Worm (Caenorhabditis elegans) whole organism, L4/young adult: ENCODE measurements around the gene F42A10.5.

Source experiments
- W03F9.2 ChIP-seq: fragments of 150-350 bp; optimal IDR thresholded peaks from 2 replicates; lab custom pipeline; 2014; ENCODE audit warnings: missing biosample characterization, missing genetic modification characterization
- dao-5 ChIP-seq: sonication (generic microtip); optimal IDR thresholded peaks from 2 replicates; lab custom pipeline; 2016; ENCODE audit warnings: missing genotype, missing genetic modification characterization, moderate library complexity, missing compliant biosample characterization
- him-1 ChIP-seq: sonication (generic microtip); optimal IDR thresholded peaks from 2 replicates; lab custom pipeline; 2016; ENCODE audit warnings: missing genotype, missing genetic modification reagents, missing genetic modification characterization, missing compliant biosample characterization

F42A10.5 gene

DNA sequence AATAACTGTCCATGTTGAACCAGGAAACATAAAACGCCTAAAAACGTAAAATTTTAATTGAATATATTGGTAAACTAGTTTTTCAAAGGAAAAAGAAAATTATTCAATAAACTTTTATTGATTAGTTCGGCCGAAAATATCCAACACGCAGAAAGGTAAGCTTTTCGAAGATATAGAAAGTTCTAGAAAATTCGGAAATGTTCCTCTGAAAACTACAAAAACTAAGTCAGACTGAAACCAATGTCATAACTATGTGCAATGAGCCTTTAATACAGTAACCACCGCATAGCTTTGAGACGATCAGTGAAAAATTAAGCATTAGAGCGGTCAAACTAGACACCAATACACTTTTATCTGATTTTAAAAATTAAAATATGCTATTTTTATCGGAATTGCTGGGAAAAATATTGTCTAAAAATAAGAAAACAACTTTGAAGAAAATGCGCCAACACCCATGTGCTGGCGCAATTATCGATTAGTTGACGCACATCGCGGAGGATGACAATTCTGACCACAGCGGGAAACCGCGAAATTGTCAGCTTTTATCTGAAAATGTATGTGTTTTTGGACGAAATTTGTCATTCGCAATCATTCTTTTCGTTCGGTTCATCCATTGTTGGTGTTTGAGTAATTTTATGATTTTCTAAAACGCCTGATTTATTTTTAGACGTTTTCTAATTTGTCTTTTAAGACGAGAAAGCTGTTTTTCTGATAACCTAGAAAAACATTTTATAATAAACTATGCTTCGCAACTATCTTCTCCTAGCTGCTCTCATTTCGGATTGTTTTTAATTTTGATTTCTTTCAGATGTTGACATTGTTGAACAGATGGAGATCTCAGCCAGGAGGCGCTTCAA, 25.3 kb upstream of the F42A10.5 start, which contains the start of the genes C23G10.7 and rpn-2:
Gene C23G10.7, minus strand, starts transcription at position 37 of the 857 bp plus-strand sequence.
Gene rpn-2, plus strand, starts transcription at position 807 of the 857 bp plus-strand sequence.
- no peak for TF ChIP-seq dao-5 (tag; lab: Kevin White, UChicago)
- TF ChIP-seq W03F9.2 (tag; lab: Kevin White, UChicago) = peak; percentile 78

DNA sequence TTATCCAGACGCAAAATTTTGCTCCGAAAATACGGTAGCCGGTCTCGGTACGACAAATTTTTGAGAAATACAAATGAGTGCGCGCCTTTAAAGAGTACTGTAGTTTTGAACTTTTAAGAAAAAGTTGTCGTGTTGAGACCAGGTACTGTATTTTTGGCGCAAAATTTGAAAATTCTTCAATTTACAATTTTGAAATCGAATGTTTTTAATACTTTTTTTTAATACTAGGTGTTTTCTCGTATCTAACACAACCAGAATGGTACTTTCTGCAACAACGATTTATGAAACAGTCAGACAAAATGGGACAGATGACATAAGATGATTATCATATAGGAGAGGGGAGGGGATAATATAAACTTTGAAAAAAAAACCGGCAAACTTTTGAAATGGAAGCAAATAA, 22.4 kb upstream of the F42A10.5 start:
- TF ChIP-seq dao-5 (tag; lab: Kevin White, UChicago) (no peak), W03F9.2 (tag; lab: Kevin White, UChicago) (no peak), him-1 (tag; lab: Kevin White, UChicago) (no peak)

- TF ChIP-seq W03F9.2 (tag; lab: Kevin White, UChicago) (no peak), him-1 (tag; lab: Kevin White, UChicago) (no peak), dao-5 (tag; lab: Kevin White, UChicago) (no peak)
Measured at ce11 chrIII:6194480-6194879, 21.2 kb upstream of the F42A10.5 start, which contains the start of gene ugt-66. ugt-66 (minus strand) TSS chrIII:6194580.

DNA sequence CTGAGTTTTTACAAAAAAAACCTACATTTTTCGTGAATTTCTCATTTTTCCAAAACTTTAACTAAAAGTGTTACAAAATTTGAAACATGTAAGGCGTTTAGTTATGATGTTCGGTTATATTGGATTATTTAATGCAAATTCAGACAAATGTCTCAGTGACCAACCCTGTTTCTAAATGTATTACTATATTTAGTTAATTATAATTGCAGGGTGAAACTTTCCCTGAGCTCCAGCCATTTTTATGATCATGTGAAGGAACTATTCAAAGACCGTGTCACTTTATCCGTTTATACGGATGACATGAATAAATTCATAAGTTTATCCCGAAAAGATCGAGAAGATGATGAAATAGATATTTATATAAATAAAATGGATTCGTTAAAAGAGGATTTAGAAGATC, 17.5 kb upstream of the F42A10.5 start, which contains the start of gene C23G10.5:
Gene C23G10.5, plus strand, starts transcription at position 301 of the 400 bp plus-strand sequence.
- no peak for TF ChIP-seq dao-5 (tag; lab: Kevin White, UChicago)
- no peak for TF ChIP-seq W03F9.2 (tag; lab: Kevin White, UChicago)
- TF ChIP-seq him-1 (tag; lab: Kevin White, UChicago) = no peak

ce11 chrIII:6183118-6183517, 9.8 kb upstream of the F42A10.5 start, which contains the start of gene nas-28:
nas-28 (minus strand) TSS chrIII:6183218.
- no peak for TF ChIP-seq dao-5 (tag; lab: Kevin White, UChicago)
- TF ChIP-seq him-1 (tag; lab: Kevin White, UChicago) = no peak
- TF ChIP-seq W03F9.2 (tag; lab: Kevin White, UChicago) = no peak

DNA sequence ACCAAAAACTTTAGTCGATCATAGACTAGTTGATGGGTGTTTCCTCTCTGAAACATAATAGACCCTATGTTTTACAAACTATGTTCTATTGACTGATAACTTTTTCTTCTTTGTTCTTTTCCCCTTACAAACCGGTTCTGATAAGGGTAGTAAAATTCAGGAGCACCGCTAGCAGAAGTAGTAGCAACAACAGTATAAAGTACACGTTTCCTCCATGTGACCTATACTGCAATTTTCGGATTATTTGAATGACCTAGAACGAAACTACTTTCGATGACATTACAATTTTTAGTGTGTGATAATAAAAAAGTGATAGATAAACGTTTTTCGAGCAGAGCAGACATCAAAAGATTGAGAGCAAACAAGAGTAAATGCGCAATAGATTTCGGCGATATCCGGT, 7.0 kb upstream of the F42A10.5 start:
- TF ChIP-seq him-1 (tag; lab: Kevin White, UChicago) (no peak), dao-5 (tag; lab: Kevin White, UChicago) (no peak), W03F9.2 (tag; lab: Kevin White, UChicago) (no peak)

DNA sequence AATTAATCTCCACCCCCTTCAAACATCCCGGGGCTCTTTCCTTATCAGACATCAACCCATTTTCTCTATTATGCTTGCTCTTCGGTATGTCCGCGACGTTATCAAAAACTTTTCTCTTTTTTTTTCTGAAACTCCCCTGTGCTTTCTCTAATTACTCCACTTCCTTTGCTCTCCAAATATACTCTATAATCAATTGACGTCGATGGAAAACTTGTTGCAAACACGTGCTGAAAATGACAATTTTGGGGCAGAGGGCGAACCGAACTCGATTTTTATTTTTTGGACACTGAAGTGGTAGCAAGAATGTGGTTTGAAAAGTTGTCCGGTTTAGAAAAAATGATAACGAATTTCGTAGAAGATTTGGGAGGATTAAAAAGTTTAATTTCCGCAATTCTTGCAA, 5.8 kb upstream of the F42A10.5 start:
- TF ChIP-seq him-1 (tag; lab: Kevin White, UChicago) = no peak

DNA sequence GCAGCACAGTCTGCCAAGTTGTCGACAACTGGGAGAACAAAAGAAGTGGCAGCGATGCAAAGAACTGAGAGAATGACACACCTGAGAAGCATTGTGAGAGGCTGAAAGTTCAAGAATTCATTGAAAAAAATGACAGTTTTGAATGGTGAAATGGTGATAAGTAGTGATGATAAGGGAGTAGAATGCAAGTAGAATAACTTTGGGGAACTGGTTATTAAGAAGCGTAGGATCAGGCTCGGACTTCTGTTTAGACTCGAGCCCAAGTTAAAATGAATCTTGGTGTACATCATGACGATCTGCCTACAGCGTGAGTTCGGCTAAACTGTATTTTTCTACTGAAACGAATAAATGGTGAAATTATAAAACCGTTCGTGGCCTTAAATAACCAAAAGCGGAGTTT, 5.3 kb upstream of the F42A10.5 start, which contains the start of gene F42A10.7:
Gene F42A10.7, minus strand, starts transcription at position 101 of the 400 bp plus-strand sequence.
- TF ChIP-seq him-1 (tag; lab: Kevin White, UChicago) = no peak
- TF ChIP-seq W03F9.2 (tag; lab: Kevin White, UChicago) = no peak
- TF ChIP-seq dao-5 (tag; lab: Kevin White, UChicago) = no peak

ce11 chrIII:6177631-6178030, 4.4 kb upstream of the F42A10.5 start:
- TF ChIP-seq W03F9.2 (tag; lab: Kevin White, UChicago) (no peak), him-1 (tag; lab: Kevin White, UChicago) (no peak), dao-5 (tag; lab: Kevin White, UChicago) (no peak)

DNA sequence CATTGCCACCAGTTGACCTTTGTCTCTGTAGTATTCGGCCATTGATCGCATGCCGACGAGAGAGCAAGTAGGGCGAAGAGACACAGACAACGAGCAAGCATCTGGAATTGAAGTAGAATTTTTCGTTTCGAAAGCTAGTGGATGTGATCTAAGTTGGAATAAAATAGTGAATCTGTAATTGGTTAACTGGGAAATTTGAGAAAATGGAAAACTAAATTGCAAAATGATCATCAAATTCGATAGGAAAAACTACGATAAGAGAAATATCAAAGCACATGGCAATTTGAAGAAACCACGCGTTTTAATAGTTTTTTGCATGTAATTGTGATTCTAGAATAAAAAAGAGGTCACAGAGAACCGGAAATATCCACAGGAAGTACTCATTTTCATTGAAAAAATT, 3.5 kb upstream of the F42A10.5 start, which contains the start of gene F42A10.6:
Gene F42A10.6, minus strand, starts transcription at position 101 of the 400 bp plus-strand sequence.
- TF ChIP-seq W03F9.2 (tag; lab: Kevin White, UChicago) = no peak
- TF ChIP-seq him-1 (tag; lab: Kevin White, UChicago) = no peak
- no peak for TF ChIP-seq dao-5 (tag; lab: Kevin White, UChicago)

ce11 chrIII:6176172-6176571, 2.9 kb upstream of the F42A10.5 start:
- TF ChIP-seq W03F9.2 (tag; lab: Kevin White, UChicago) (no peak), dao-5 (tag; lab: Kevin White, UChicago) (no peak), him-1 (tag; lab: Kevin White, UChicago) (no peak)

- TF ChIP-seq W03F9.2 (tag; lab: Kevin White, UChicago) = peak; percentile 37
- no peak for TF ChIP-seq him-1 (tag; lab: Kevin White, UChicago)
Measured at ce11 chrIII:6170038-6170437, 3.2 kb downstream of the F42A10.5 start.

DNA sequence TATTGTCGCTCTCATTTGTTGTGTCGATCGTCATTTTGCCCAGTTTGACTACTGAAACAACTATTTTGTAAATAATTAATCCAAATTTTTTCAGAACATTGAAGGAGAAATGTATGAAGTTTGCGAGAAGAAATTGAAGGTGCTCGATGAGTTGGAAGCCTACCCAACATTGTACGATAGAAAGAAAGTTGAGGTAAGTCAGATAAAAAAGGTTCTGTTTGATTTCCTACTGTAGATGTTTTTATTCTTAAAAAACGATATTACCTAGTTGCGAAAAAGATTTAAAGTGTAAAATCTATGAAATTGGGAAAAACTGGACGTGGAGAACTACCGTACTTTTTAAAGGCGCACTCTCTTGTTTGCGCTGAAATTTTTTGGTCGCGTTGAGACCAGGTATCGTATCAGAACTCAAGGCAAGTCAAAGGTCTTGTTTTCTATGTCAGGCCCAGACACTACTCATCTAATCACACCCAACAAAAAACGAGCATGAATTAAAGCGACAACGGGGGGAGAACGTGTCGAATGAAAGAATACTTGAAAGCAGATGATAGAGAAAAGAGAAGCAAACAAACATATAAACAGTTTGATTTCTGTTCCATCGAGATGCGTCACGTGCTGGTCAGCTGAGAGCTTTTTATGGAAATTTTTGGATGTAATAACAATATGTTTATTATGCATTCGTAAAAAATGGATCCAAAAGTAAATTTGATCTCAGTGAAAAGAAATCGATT, 4.6 kb downstream of the F42A10.5 start, which contains the start of gene efk-1:
Gene efk-1, minus strand, starts transcription at position 51 of the 731 bp plus-strand sequence.
- no peak for TF ChIP-seq dao-5 (tag; lab: Kevin White, UChicago)
- TF ChIP-seq W03F9.2 (tag; lab: Kevin White, UChicago) = peak; percentile 13
